Fruit fly (Drosophila melanogaster) whole organism, pupa: Measurements from ENCODE around the gene CG32192.

Experiments used
- CG10348 ChIP-seq: fragments of 200-800 bp; sonication (Bioruptor generic); IDR thresholded peaks from 2 replicates; pipeline ENCODE4 v1.3.6; 2022; ENCODE audit warnings: missing biosample characterization, missing genetic modification characterization
- CG34367 ChIP-seq: fragments of 200-800 bp; sonication (Bioruptor generic); optimal IDR thresholded peaks from 2 replicates; lab custom pipeline; 2018; ENCODE audit warnings: missing biosample characterization, mild to moderate bottlenecking, missing genetic modification characterization
- CG4496 ChIP-seq: fragments of 200-800 bp; sonication (Bioruptor generic); IDR thresholded peaks from 3 replicates; pipeline ENCODE4 v1.3.6; 2022; ENCODE audit warnings: missing biosample characterization, missing genetic modification characterization
- CG9948 ChIP-seq: fragments of 200-800 bp; sonication (Bioruptor generic); optimal IDR thresholded peaks from 2 replicates; lab custom pipeline; 2018; ENCODE audit warnings: missing biosample characterization, mild to moderate bottlenecking, missing genetic modification characterization, moderate library complexity
- EcR ChIP-seq: fragments of 200-800 bp; sonication (Bioruptor generic); optimal IDR thresholded peaks from 3 replicates; lab custom pipeline; 2019; ENCODE audit warnings: missing biosample characterization, missing genetic modification characterization, mild to moderate bottlenecking, moderate library complexity, missing genetic modification reagents
- Ets98B ChIP-seq: fragments of 200-800 bp; sonication (Bioruptor generic); IDR thresholded peaks from 2 replicates; pipeline ENCODE4 v1.3.6; 2022; ENCODE audit warnings: missing biosample characterization, missing genetic modification characterization

- TF ChIP-seq Ets98B (GFP tag; lab: Robert Waterston, UW) (peak; percentile 57), CG9948 (peak; percentile 86), CG10348 (GFP tag; lab: Robert Waterston, UW) (no peak), CG34367 (peak; percentile 50), EcR (GFP tag; lab: Kevin White, UChicago) (peak; percentile 91), CG4496 (peak; percentile 83)
These were observed 39.7 kb downstream of the CG32192 start for dm6 chr3L:18079610-18080497.
